Worm (Caenorhabditis elegans) whole organism, L4 larva: ENCODE results near the gene K08D8.4.
A peak's percentile ranks its signal among the peaks of the same experiment; 100 is the strongest.

Source experiments
- F49E8.2 ChIP-seq: sonication (generic microtip); optimal IDR thresholded peaks from 2 replicates; lab custom pipeline; 2016; ENCODE audit warnings: missing compliant biosample characterization, mild to moderate bottlenecking, missing genetic modification characterization, borderline replicate concordance
- T26A8.4 ChIP-seq: fragments of 200-800 bp; sonication (Bioruptor generic); IDR thresholded peaks from 2 replicates; pipeline ENCODE4 v1.3.6; 2022; ENCODE audit warnings: missing genetic modification characterization, missing compliant biosample characterization
- Y5F2A.4 ChIP-seq: fragments of 200-800 bp; sonication (Bioruptor generic); optimal IDR thresholded peaks from 2 replicates; lab custom pipeline; 2018; ENCODE audit warnings: mild to moderate bottlenecking, missing genetic modification characterization, missing compliant biosample characterization
- Y75B8A.6 ChIP-seq: fragments of 200-800 bp; sonication (Bioruptor generic); IDR thresholded peaks from 2 replicates; pipeline ENCODE4 v1.3.6; 2022; ENCODE audit warnings: missing genetic modification reagents, missing genetic modification characterization, missing compliant biosample characterization
- ZK337.2 ChIP-seq: fragments of 200-800 bp; sonication (Bioruptor generic); IDR thresholded peaks from 2 replicates; pipeline ENCODE4 v1.3.6; 2022; ENCODE audit warnings: missing genetic modification reagents, missing genetic modification characterization, missing compliant biosample characterization
- ZK546.5 ChIP-seq, 2 experiments: sonication (generic microtip); optimal IDR thresholded peaks; 2 replicates each; lab custom pipeline; 2017; ENCODE audit warnings: missing biosample characterization in 2 of 2, missing genetic modification characterization in 2 of 2
- aha-1 ChIP-seq: fragments of 150-350 bp; peaks from one replicate; lab custom pipeline; 2014; ENCODE audit warnings: missing biosample characterization, missing genetic modification characterization
- aly-2 ChIP-seq: sonication (generic microtip); optimal IDR thresholded peaks from 2 replicates; lab custom pipeline; 2018; ENCODE audit warnings: missing biosample characterization, missing genetic modification characterization
- ceh-20 ChIP-seq: fragments of 200-800 bp; sonication (Bioruptor generic); IDR thresholded peaks from 2 replicates; pipeline ENCODE4 v1.3.6; 2022; ENCODE audit warnings: missing genetic modification reagents, missing genetic modification characterization, missing compliant biosample characterization
- ceh-32 ChIP-seq: sonication (generic microtip); optimal IDR thresholded peaks from 2 replicates; lab custom pipeline; 2016; ENCODE audit warnings: mild to moderate bottlenecking, missing genetic modification characterization, missing compliant biosample characterization; ENCODE audit not compliant: poor library complexity
- ceh-62 ChIP-seq: sonication (generic microtip); optimal IDR thresholded peaks from 2 replicates; lab custom pipeline; 2017; ENCODE audit warnings: missing biosample characterization, missing genetic modification characterization
- ceh-82 ChIP-seq: sonication (generic microtip); optimal IDR thresholded peaks from 2 replicates; lab custom pipeline; 2017; ENCODE audit warnings: missing biosample characterization, missing genetic modification characterization
- cey-2 ChIP-seq: sonication (generic microtip); optimal IDR thresholded peaks from 3 replicates; lab custom pipeline; 2017; ENCODE audit warnings: missing genetic modification characterization, mild to moderate bottlenecking, missing compliant biosample characterization, antibody characterized with exemption, borderline replicate concordance; ENCODE audit not compliant: insufficient read depth
- ctbp-1 ChIP-seq: fragments of 200-800 bp; sonication (Bioruptor generic); IDR thresholded peaks from 2 replicates; pipeline ENCODE4 v1.3.6; 2022; ENCODE audit warnings: missing genetic modification reagents, missing genetic modification characterization, missing compliant biosample characterization
- dmd-6 ChIP-seq: fragments of 200-800 bp; sonication (Bioruptor generic); IDR thresholded peaks from 2 replicates; pipeline ENCODE4 v1.3.6; 2022; ENCODE audit warnings: missing genetic modification reagents, missing genetic modification characterization, missing compliant biosample characterization
- dpl-1 ChIP-seq: fragments of 150-350 bp; optimal IDR thresholded peaks from 2 replicates; lab custom pipeline; 2014; ENCODE audit warnings: missing biosample characterization, missing genetic modification reagents, missing genetic modification characterization
- dve-1 ChIP-seq: sonication (generic microtip); optimal IDR thresholded peaks from 2 replicates; lab custom pipeline; 2017; ENCODE audit warnings: antibody characterized with exemption, mild to moderate bottlenecking, missing genetic modification characterization, missing compliant biosample characterization; ENCODE audit not compliant: insufficient read depth
- fkh-10 ChIP-seq: fragments of 150-350 bp; optimal IDR thresholded peaks from 2 replicates; lab custom pipeline; 2014; ENCODE audit warnings: missing biosample characterization, missing genetic modification reagents, missing genetic modification characterization
- fos-1 ChIP-seq: fragments of 150-350 bp; optimal IDR thresholded peaks from 2 replicates; lab custom pipeline; 2014; ENCODE audit warnings: missing biosample characterization, missing genetic modification characterization
- hif-1 ChIP-seq, 2 experiments: sonication (generic microtip); optimal IDR thresholded peaks; 2 replicates each; lab custom pipeline; 2016 to 2017; ENCODE audit warnings: missing compliant biosample characterization in 2 of 2, missing genetic modification characterization in 2 of 2, missing genetic modification reagents in 2 of 2, missing genotype in 2 of 2, mild to moderate bottlenecking in 1 of 2
- hlh-11 ChIP-seq: fragments of 200-800 bp; sonication (Bioruptor generic); optimal IDR thresholded peaks from 2 replicates; lab custom pipeline; 2018; ENCODE audit warnings: mild to moderate bottlenecking, missing genetic modification characterization, missing compliant biosample characterization
- hlh-30 ChIP-seq: sonication (generic microtip); optimal IDR thresholded peaks from 2 replicates; lab custom pipeline; 2017; ENCODE audit warnings: antibody characterized with exemption, mild to moderate bottlenecking, missing genetic modification characterization, missing compliant biosample characterization; ENCODE audit not compliant: insufficient read depth
- hmg-1.1 ChIP-seq: fragments of 200-800 bp; sonication (Bioruptor generic); IDR thresholded peaks from 2 replicates; pipeline ENCODE4 v1.3.6; 2022; ENCODE audit warnings: missing genetic modification reagents, missing genetic modification characterization, missing compliant biosample characterization
- jun-1 ChIP-seq: fragments of 150-350 bp; optimal IDR thresholded peaks from 2 replicates; lab custom pipeline; 2014; ENCODE audit warnings: missing biosample characterization, missing genetic modification reagents, missing genetic modification characterization
- lim-7 ChIP-seq: fragments of 200-800 bp; sonication (Bioruptor generic); IDR thresholded peaks from 2 replicates; pipeline ENCODE4 v1.3.6; 2022; ENCODE audit warnings: missing genetic modification characterization, missing compliant biosample characterization
- lin-13 ChIP-seq: fragments of 150-350 bp; optimal IDR thresholded peaks from 2 replicates; lab custom pipeline; 2014; ENCODE audit warnings: missing biosample characterization, missing genetic modification reagents, missing genetic modification characterization
- lin-29 ChIP-seq: fragments of 200-800 bp; sonication (Bioruptor generic); IDR thresholded peaks from 2 replicates; pipeline ENCODE4 v1.3.6; 2022; ENCODE audit warnings: missing genetic modification reagents, missing genetic modification characterization, missing compliant biosample characterization
- lir-3 ChIP-seq: sonication (generic microtip); optimal IDR thresholded peaks from 2 replicates; lab custom pipeline; 2016; ENCODE audit warnings: mild to moderate bottlenecking, missing genetic modification characterization, missing compliant biosample characterization
- mdt-29 ChIP-seq: fragments of 200-800 bp; sonication (Bioruptor generic); IDR thresholded peaks from 2 replicates; pipeline ENCODE4 v1.3.6; 2022; ENCODE audit warnings: missing genetic modification reagents, missing genetic modification characterization, missing compliant biosample characterization
- mep-1 ChIP-seq: fragments of 150-350 bp; sonication (generic microtip); optimal IDR thresholded peaks from 3 replicates; lab custom pipeline; 2014; ENCODE audit warnings: missing biosample characterization, missing genetic modification characterization
- mxl-2 ChIP-seq: fragments of 200-800 bp; sonication (Bioruptor generic); conservative IDR thresholded peaks from 2 replicates; pipeline ENCODE4 v1.3.6; 2022; ENCODE audit warnings: missing genetic modification reagents, missing genetic modification characterization, missing compliant biosample characterization
- mxl-3 ChIP-seq: fragments of 200-800 bp; sonication (Bioruptor generic); optimal IDR thresholded peaks from 2 replicates; lab custom pipeline; 2018; ENCODE audit warnings: mild to moderate bottlenecking, missing genetic modification characterization, missing compliant biosample characterization
- nhr-10 ChIP-seq: fragments of 150-350 bp; optimal IDR thresholded peaks from 2 replicates; lab custom pipeline; 2014; ENCODE audit warnings: missing biosample characterization, missing genetic modification characterization
- nhr-237 ChIP-seq: sonication (generic microtip); optimal IDR thresholded peaks from 2 replicates; lab custom pipeline; 2017; ENCODE audit warnings: missing biosample characterization, missing genetic modification characterization
- nhr-28 ChIP-seq: fragments of 150-350 bp; optimal IDR thresholded peaks from 2 replicates; lab custom pipeline; 2014; ENCODE audit warnings: missing biosample characterization, missing genetic modification characterization
- nhr-42 ChIP-seq: fragments of 200-800 bp; sonication (Bioruptor generic); IDR thresholded peaks from 2 replicates; pipeline ENCODE4 v1.3.6; 2022; ENCODE audit warnings: missing genetic modification characterization, missing compliant biosample characterization
- nhr-76 ChIP-seq: fragments of 150-350 bp; optimal IDR thresholded peaks from 2 replicates; lab custom pipeline; 2014; ENCODE audit warnings: missing biosample characterization, missing genetic modification characterization
- nhr-77 ChIP-seq: fragments of 150-350 bp; optimal IDR thresholded peaks from 2 replicates; lab custom pipeline; 2014; ENCODE audit warnings: missing biosample characterization, missing genetic modification characterization
- php-3 ChIP-seq: fragments of 200-800 bp; sonication (Bioruptor generic); IDR thresholded peaks from 2 replicates; pipeline ENCODE4 v1.3.6; 2022; ENCODE audit warnings: missing genetic modification reagents, missing genetic modification characterization, missing compliant biosample characterization
- pqm-1 ChIP-seq: sonication (generic microtip); optimal IDR thresholded peaks from 2 replicates; lab custom pipeline; 2017; ENCODE audit warnings: missing biosample characterization, missing genetic modification characterization
- rbr-2 ChIP-seq: sonication (generic microtip); optimal IDR thresholded peaks from 2 replicates; lab custom pipeline; 2016; ENCODE audit warnings: missing genotype, missing genetic modification characterization, missing compliant biosample characterization
- saeg-2 ChIP-seq: fragments of 200-800 bp; sonication (Bioruptor generic); IDR thresholded peaks from 2 replicates; pipeline ENCODE4 v1.3.6; 2022; ENCODE audit warnings: missing genetic modification reagents, missing genetic modification characterization, missing compliant biosample characterization
- set-16 ChIP-seq: fragments of 200-800 bp; sonication (Bioruptor generic); IDR thresholded peaks from 2 replicates; pipeline ENCODE4 v1.3.6; 2022; ENCODE audit warnings: missing genetic modification reagents, missing genetic modification characterization, missing compliant biosample characterization
- skn-1 ChIP-seq: fragments of 150-350 bp; optimal IDR thresholded peaks from 2 replicates; lab custom pipeline; 2014; ENCODE audit warnings: missing biosample characterization, missing genetic modification characterization
- spr-1 ChIP-seq: sonication (generic microtip); optimal IDR thresholded peaks from 2 replicates; lab custom pipeline; 2016; ENCODE audit warnings: mild to moderate bottlenecking, missing genetic modification characterization, missing compliant biosample characterization
- unc-39 ChIP-seq: sonication (generic microtip); optimal IDR thresholded peaks from 2 replicates; lab custom pipeline; 2017; ENCODE audit warnings: missing biosample characterization, missing genetic modification characterization
- unc-62 ChIP-seq, 3 experiments: fragments of 150-350 bp in 1 of 3; sonication (generic microtip); optimal IDR thresholded peaks in 2 of 3; peaks in 1 of 3; 1 replicate in 1 of 3; 2 replicates in 2 of 3; lab custom pipeline; 2014 to 2017; ENCODE audit warnings: missing biosample characterization in 3 of 3, missing genetic modification characterization in 3 of 3, missing genetic modification reagents in 3 of 3, missing genotype in 1 of 3
- ztf-7 ChIP-seq: fragments of 150-350 bp; optimal IDR thresholded peaks from 2 replicates; lab custom pipeline; 2014; ENCODE audit warnings: missing biosample characterization, missing genetic modification characterization

Gene K08D8.4

DNA sequence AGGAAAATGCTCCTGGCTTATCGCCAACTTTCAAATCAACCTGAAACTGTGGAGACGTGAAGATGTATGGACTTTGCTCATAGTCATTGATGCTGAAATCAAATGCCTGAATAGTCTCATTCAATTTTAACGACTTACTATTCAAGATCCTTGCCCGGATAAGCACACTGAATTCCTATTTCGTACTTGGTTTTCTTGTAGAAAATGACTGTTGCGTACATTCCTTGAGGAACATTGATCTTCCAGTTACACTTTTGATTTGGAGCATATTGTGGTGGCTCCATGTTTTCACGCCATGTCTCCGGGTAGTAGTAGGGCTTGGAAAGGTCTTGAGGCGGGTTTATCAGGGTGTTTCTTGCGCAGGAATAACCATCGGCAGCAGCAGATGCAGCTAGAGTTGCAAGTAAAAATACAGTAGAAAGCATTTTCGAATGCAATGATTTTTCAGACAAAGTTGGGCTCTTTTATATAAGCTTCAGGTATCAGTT is 4.8 kb upstream of the K08D8.4 start, which contains the start of gene irg-6:
Gene irg-6 (minus strand): TSS at position 438 of the 488 bp plus-strand sequence.
- TF ChIP-seq unc-62 (GFP tag; optimal IDR thresholded peaks at IDR 0.05 in 1 of 2; lab: Kevin White, UChicago) (peak in 1 of 2 experiments; percentile 97), unc-62 (tag; optimal IDR thresholded peaks at IDR 0.05; lab: Kevin White, UChicago) (no peak), fos-1 (no peak), ceh-32 (no peak), ceh-62 (tag; lab: Kevin White, UChicago) (no peak)

DNA sequence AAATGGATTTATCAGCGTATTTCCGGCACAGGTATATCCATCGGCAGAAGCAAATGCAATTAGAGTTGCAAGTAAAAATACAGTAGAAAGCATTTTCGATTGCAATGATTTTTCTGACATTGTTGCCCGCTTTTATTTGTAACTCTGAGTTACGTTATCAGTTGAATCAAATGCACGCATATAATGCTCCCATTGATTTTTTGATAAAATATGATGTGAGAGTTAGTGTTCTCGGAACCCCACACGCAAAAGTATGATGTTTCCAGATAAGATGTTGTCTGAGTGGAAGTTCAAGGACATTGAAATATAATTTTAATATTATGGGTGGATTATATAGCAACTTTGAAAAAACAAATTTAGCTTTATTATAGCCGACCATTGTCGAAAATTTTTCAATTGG is 2.2 kb upstream of the K08D8.4 start, which contains the start of gene K08D8.5:
Gene K08D8.5 (minus strand): TSS at position 140 of the 400 bp plus-strand sequence.
- TF ChIP-seq pqm-1 (peak; percentile 44), nhr-28 (peak; percentile 49), hif-1 (tag; optimal IDR thresholded peaks at IDR 0.05; lab: Kevin White, UChicago) (no peak), hlh-11 (peak; percentile 7), rbr-2 (tag; lab: Kevin White, UChicago) (no peak), set-16 (GFP tag; lab: Robert Waterston, UW) (no peak), dmd-6 (peak; percentile 70)

DNA sequence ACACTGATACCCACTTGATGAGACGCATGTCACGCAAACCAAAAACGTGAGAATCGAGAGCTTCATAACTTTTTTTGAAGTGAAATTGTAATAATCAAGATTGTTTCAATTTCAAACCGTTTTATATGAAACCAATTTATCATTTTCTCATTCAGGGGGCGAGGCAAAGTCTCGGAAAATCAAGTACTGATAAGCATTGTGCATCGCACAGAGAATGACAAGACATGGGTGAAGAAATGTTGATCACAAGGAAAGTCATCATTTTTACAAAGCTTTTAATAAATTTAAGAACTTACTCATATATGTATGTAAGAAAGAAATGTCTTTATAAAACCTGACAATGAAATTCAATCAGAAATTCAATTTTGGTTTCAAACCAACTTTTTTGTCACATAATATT is 3.3 kb downstream of the K08D8.4 start, which contains the start of gene K08D8.3:
Gene K08D8.3 (minus strand): TSS at position 131 of the 400 bp plus-strand sequence.
- TF ChIP-seq hlh-11 (peak; percentile 41), nhr-76 (tag; lab: Kevin White, UChicago) (no peak), lin-13 (no peak), unc-39 (no peak), hmg-1.1 (no peak), cey-2 (no peak), nhr-237 (tag; lab: Kevin White, UChicago) (no peak), nhr-10 (tag; lab: Kevin White, UChicago) (no peak), lin-29 (GFP tag; lab: Robert Waterston, UW) (no peak), mep-1 (tag; lab: Kevin White, UChicago) (no peak), dpl-1 (GFP tag; lab: Kevin White, UChicago) (no peak), F49E8.2 (tag; lab: Kevin White, UChicago) (no peak), T26A8.4 (no peak), mdt-29 (no peak), mxl-3 (GFP tag; lab: Kevin White, UChicago) (no peak), ceh-82 (no peak), ZK546.5 (tag; optimal IDR thresholded peaks at IDR 0.05; lab: Kevin White, UChicago) (no peak), fkh-10 (GFP tag; lab: Kevin White, UChicago) (no peak), Y5F2A.4 (GFP tag; lab: Kevin White, UChicago) (no peak), dve-1 (tag; lab: Kevin White, UChicago) (peak; percentile 50), nhr-42 (GFP tag; lab: Robert Waterston, UW) (no peak), mxl-2 (no peak), pqm-1 (peak; percentile 92), hlh-30 (tag; lab: Kevin White, UChicago) (peak; percentile 34), Y75B8A.6 (no peak), aha-1 (tag; lab: Kevin White, UChicago) (no peak), php-3 (GFP tag; lab: Robert Waterston, UW) (no peak), skn-1 (tag; lab: Kevin White, UChicago) (no peak), saeg-2 (GFP tag; lab: Robert Waterston, UW) (no peak), nhr-77 (tag; lab: Kevin White, UChicago) (peak; percentile 36), ceh-20 (GFP tag; lab: Robert Waterston, UW) (no peak), hif-1 (tag; optimal IDR thresholded peaks at IDR 0.05; lab: Kevin White, UChicago) (no peak), lim-7 (GFP tag; lab: Robert Waterston, UW) (no peak), dmd-6 (peak; percentile 82), lir-3 (tag; lab: Kevin White, UChicago) (no peak), ZK337.2 (GFP tag; lab: Robert Waterston, UW) (no peak), ztf-7 (no peak), ctbp-1 (GFP tag; lab: Robert Waterston, UW) (no peak), spr-1 (tag; lab: Kevin White, UChicago) (no peak), jun-1 (tag; lab: Kevin White, UChicago) (no peak), set-16 (GFP tag; lab: Robert Waterston, UW) (no peak), aly-2 (tag; lab: Kevin White, UChicago) (no peak)
